Fruit fly (Drosophila melanogaster): ENCODE data around the gene CG42342.
A peak's percentile ranks its signal among the peaks of the same experiment; 100 is the strongest.

Gene CG42342

dm6 chr3R:16472301-16472700, 30.3 kb upstream of the CG42342 start, which contains the start of gene Gyc89Da:
Gene Gyc89Da (plus strand): TSS chr3R:16472601.
- no peak for TF ChIP-seq dmrt93B (GFP tag; optimal IDR thresholded peaks at IDR 0.05)
- TF ChIP-seq rgr (GFP tag; optimal IDR thresholded peaks at IDR 0.05) = no peak
- no peak for TF ChIP-seq brk (GFP tag; optimal IDR thresholded peaks at IDR 0.05)
- TF ChIP-seq Abd-B (GFP tag; optimal IDR thresholded peaks at IDR 0.05) = no peak

dm6 chr3R:16476472-16476871, 26.1 kb upstream of the CG42342 start:
- TF ChIP-seq Dfd (GFP tag; optimal IDR thresholded peaks at IDR 0.05) (no peak), Sp1 (GFP tag; optimal IDR thresholded peaks at IDR 0.05) (no peak), jim (GFP tag; optimal IDR thresholded peaks at IDR 0.05) (no peak)

- TF ChIP-seq sage (GFP tag; optimal IDR thresholded peaks at IDR 0.05) (no peak), Sp1 (GFP tag; optimal IDR thresholded peaks at IDR 0.05) (no peak), dmrt93B (GFP tag; optimal IDR thresholded peaks at IDR 0.05) (no peak), Hr78 (GFP tag; optimal IDR thresholded peaks at IDR 0.05) (no peak), OdsH (GFP tag; optimal IDR thresholded peaks at IDR 0.05) (no peak), Dif (GFP tag; optimal IDR thresholded peaks at IDR 0.05; ENCODE audit: partially characterized antibody) (no peak), Dfd (GFP tag; optimal IDR thresholded peaks at IDR 0.05) (no peak), Hr83 (GFP tag; optimal IDR thresholded peaks at IDR 0.05; ENCODE audit: poor library complexity, severe bottlenecking) (no peak), Rel (GFP tag; optimal IDR thresholded peaks at IDR 0.05) (no peak), Rel (tag; optimal IDR thresholded peaks at IDR 0.05) (no peak)
These were observed 25.5 kb upstream of the CG42342 start, which contains the start of gene Gyc89Db for dm6 chr3R:16477033-16477432. Gene Gyc89Db (plus strand): TSS chr3R:16477110.

dm6 chr3R:16480995-16481394, 21.6 kb upstream of the CG42342 start, which contains the start of gene Dhfr:
Gene Dhfr (plus strand): TSS chr3R:16481167.
- TF ChIP-seq dmrt93B (GFP tag; optimal IDR thresholded peaks at IDR 0.05) = no peak
- no peak for TF ChIP-seq rgr (GFP tag; optimal IDR thresholded peaks at IDR 0.05)
- no peak for TF ChIP-seq sage (GFP tag; optimal IDR thresholded peaks at IDR 0.05)

- no peak for TF ChIP-seq dsf (GFP tag; optimal IDR thresholded peaks at IDR 0.05; ENCODE audit: borderline replicate concordance)
- peak; percentile 0 for TF ChIP-seq CG32264 (GFP tag; optimal IDR thresholded peaks at IDR 0.05)
- TF ChIP-seq Vsx2 (GFP tag; optimal IDR thresholded peaks at IDR 0.05; ENCODE audit: partially characterized antibody) = no peak
- TF ChIP-seq rgr (GFP tag; optimal IDR thresholded peaks at IDR 0.05) = no peak
- TF ChIP-seq sage (GFP tag; optimal IDR thresholded peaks at IDR 0.05) = peak; percentile 38
- no peak for TF ChIP-seq Myc (optimal IDR thresholded peaks at IDR 0.05)
- TF ChIP-seq OdsH (GFP tag; optimal IDR thresholded peaks at IDR 0.05) = peak; percentile 3
These were observed 20.3 kb upstream of the CG42342 start, which contains the start of gene Sdhaf3 for dm6 chr3R:16482276-16482675. Gene Sdhaf3 (minus strand): TSS chr3R:16482452.

- TF ChIP-seq CrebA (GFP tag; optimal IDR thresholded peaks at IDR 0.05; ENCODE audit: borderline replicate concordance) = no peak
- peak; percentile 68 for TF ChIP-seq Hr83 (GFP tag; optimal IDR thresholded peaks at IDR 0.05; ENCODE audit: poor library complexity, severe bottlenecking)
- TF ChIP-seq GATAd (GFP tag; optimal IDR thresholded peaks at IDR 0.05) = no peak
- no peak for TF ChIP-seq Abd-B (GFP tag; optimal IDR thresholded peaks at IDR 0.05)
- TF ChIP-seq h (GFP tag; optimal IDR thresholded peaks at IDR 0.05) = peak; percentile 12
These were observed 18.6 kb upstream of the CG42342 start, which contains the start of gene Der-2 for dm6 chr3R:16483877-16484417. Gene Der-2 (minus strand): TSS chr3R:16484223.

dm6 chr3R:16485487-16486233, 16.9 kb upstream of the CG42342 start:
- TF ChIP-seq woc (GFP tag; optimal IDR thresholded peaks at IDR 0.05) = no peak

- TF ChIP-seq usp (GFP tag; optimal IDR thresholded peaks at IDR 0.05) (no peak), Hr83 (GFP tag; optimal IDR thresholded peaks at IDR 0.05; ENCODE audit: poor library complexity, severe bottlenecking) (no peak), Myc (optimal IDR thresholded peaks at IDR 0.05) (no peak), sv (GFP tag; optimal IDR thresholded peaks at IDR 0.05) (no peak), ey (GFP tag; optimal IDR thresholded peaks at IDR 0.05) (no peak), tai (GFP tag; optimal IDR thresholded peaks at IDR 0.05) (no peak), jim (GFP tag; optimal IDR thresholded peaks at IDR 0.05) (no peak), CG9705 (GFP tag; optimal IDR thresholded peaks at IDR 0.05) (no peak), Hr78 (GFP tag; optimal IDR thresholded peaks at IDR 0.05) (no peak), sage (GFP tag; optimal IDR thresholded peaks at IDR 0.05) (no peak), dmrt93B (GFP tag; optimal IDR thresholded peaks at IDR 0.05) (no peak), Rel (GFP tag; optimal IDR thresholded peaks at IDR 0.05) (no peak), Rel (tag; optimal IDR thresholded peaks at IDR 0.05) (no peak), lola (GFP tag; optimal IDR thresholded peaks at IDR 0.05) (no peak), foxo (GFP tag; optimal IDR thresholded peaks at IDR 0.05) (no peak), h (GFP tag; optimal IDR thresholded peaks at IDR 0.05) (no peak), Dif (GFP tag; optimal IDR thresholded peaks at IDR 0.05; ENCODE audit: partially characterized antibody) (no peak), dl (GFP tag; optimal IDR thresholded peaks at IDR 0.05; ENCODE audit: insufficient read depth in 1 of 2, partially characterized antibody in 2 of 2) (no peak)
These were observed 7.2 kb upstream of the CG42342 start, which contains the start of gene Cad89D for dm6 chr3R:16495322-16495721. Gene Cad89D (minus strand): TSS chr3R:16495422.

Data from whole organism, wandering third instar larva.